Worm (Caenorhabditis elegans) whole organism, early embryonic: ENCODE results near the gene C37H5.14.

ENCODE experiments used
- ama-1 ChIP-seq: fragments of 150-350 bp; optimal IDR thresholded peaks from 2 replicates; lab custom pipeline; 2014
- ceh-36 ChIP-seq: sonication (generic microtip); optimal IDR thresholded peaks from 2 replicates; lab custom pipeline; 2016; ENCODE audit warnings: missing genetic modification characterization, inconsistent platforms, missing compliant biosample characterization
- ets-7 ChIP-seq: sonication (generic microtip); optimal IDR thresholded peaks from 2 replicates; lab custom pipeline; 2016; ENCODE audit warnings: missing genotype, missing genetic modification characterization, missing compliant biosample characterization

ce11 chrV:4818563-4818962 lies 15.6 kb downstream of the C37H5.14 start, which contains the start of gene ccep-97:
- TF ChIP-seq ceh-36 = no peak
- TF ChIP-seq ets-7 (tag; lab: Kevin White, UChicago) = no peak
- TF ChIP-seq ama-1 = no peak
